Fruit fly (Drosophila melanogaster): ENCODE data around the gene CG43102.
A peak's percentile ranks its signal among the peaks of the same experiment; 100 is the strongest.

The CG43102 gene

DNA sequence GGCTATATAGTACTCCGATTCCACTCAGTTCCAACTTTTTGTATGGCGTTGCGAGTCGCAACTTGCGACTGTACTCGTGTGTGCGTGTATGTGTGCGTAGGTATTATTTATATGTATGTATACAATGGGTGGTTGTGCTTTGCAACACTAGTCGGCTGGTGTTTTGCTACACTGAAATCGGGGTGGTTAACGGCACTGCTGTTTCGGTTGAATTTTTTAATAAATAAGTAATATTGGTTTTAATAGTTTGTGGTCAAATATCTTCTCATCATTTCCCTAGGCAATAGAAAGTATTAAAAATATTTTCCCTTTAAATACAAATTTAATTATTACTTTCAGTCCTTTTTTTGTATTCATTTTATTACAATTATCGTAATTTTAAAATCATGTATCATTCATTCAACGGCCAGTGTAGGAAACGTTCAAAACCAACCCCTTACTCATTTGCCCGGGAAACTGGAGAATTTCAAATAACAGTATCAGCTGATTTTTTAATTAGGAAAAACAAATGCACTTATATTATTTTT is 4.0 kb upstream of the CG43102 start, which contains the start of gene CG7379 (continued):
- no peak for TF ChIP-seq run (tag; optimal IDR thresholded peaks at IDR 0.05)
- peak; percentile 95 for TF ChIP-seq Rfx (GFP tag; IDR thresholded peaks at IDR 0.05)
- TF ChIP-seq Spps (tag; optimal IDR thresholded peaks at IDR 0.05) = no peak
- TF ChIP-seq CG6854 (GFP tag; optimal IDR thresholded peaks at IDR 0.05) = no peak
- TF ChIP-seq Side (GFP tag; optimal IDR thresholded peaks at IDR 0.05) = peak; percentile 68
- peak; percentile 73 for TF ChIP-seq trem (tag; optimal IDR thresholded peaks at IDR 0.05)
- TF ChIP-seq CG2199 (GFP tag; IDR thresholded peaks at IDR 0.05) = peak; percentile 62; the same call in 1 of the 3 replicates
- peak; percentile 48; the same call in 1 of the 3 replicates for TF ChIP-seq ase (GFP tag; IDR thresholded peaks at IDR 0.05)
- TF ChIP-seq CG18599 (GFP tag; optimal IDR thresholded peaks at IDR 0.05) = peak; percentile 92
- TF ChIP-seq CG4707 (GFP tag; optimal IDR thresholded peaks at IDR 0.05) = peak; percentile 59
- peak; percentile 87 for TF ChIP-seq CG13624 (GFP tag; optimal IDR thresholded peaks at IDR 0.05)
- peak; percentile 50 for TF ChIP-seq sqz (GFP tag; optimal IDR thresholded peaks at IDR 0.05)
- no peak for TF ChIP-seq Dip2 (GFP tag; IDR thresholded peaks at IDR 0.05)
- peak; percentile 63 for TF ChIP-seq psq (GFP tag; optimal IDR thresholded peaks at IDR 0.05)
- TF ChIP-seq HmgZ (tag; optimal IDR thresholded peaks at IDR 0.05) = peak; percentile 93
- TF ChIP-seq Ada2b (GFP tag; IDR thresholded peaks at IDR 0.05) = peak; percentile 38
- TF ChIP-seq Fer1 (GFP tag; optimal IDR thresholded peaks at IDR 0.05) = peak; percentile 80
- TF ChIP-seq ash1 (GFP tag; optimal IDR thresholded peaks at IDR 0.05) = peak; percentile 52
- TF ChIP-seq mirr (GFP tag; optimal IDR thresholded peaks at IDR 0.05) = peak; percentile 56
- TF ChIP-seq CG8089 (GFP tag; optimal IDR thresholded peaks at IDR 0.05) = peak; percentile 70
- TF ChIP-seq dpn (GFP tag; optimal IDR thresholded peaks at IDR 0.05) = peak; percentile 91 to 93
- TF ChIP-seq CG8765 (GFP tag; IDR thresholded peaks at IDR 0.05) = peak; percentile 45
- peak; percentile 62 for TF ChIP-seq fd102C (GFP tag; optimal IDR thresholded peaks at IDR 0.05)
- peak; percentile 82 for TF ChIP-seq maf-S (GFP tag; optimal IDR thresholded peaks at IDR 0.05)
- peak; percentile 30; the same call in 1 of the 4 replicates for TF ChIP-seq Dll (GFP tag; IDR thresholded peaks at IDR 0.05; ENCODE audit: partially characterized antibody)
- TF ChIP-seq sens-2 (GFP tag; IDR thresholded peaks at IDR 0.05) = no peak
- TF ChIP-seq CG10209 (GFP tag; optimal IDR thresholded peaks at IDR 0.05) = peak; percentile 90
- TF ChIP-seq CG3995 (GFP tag; optimal IDR thresholded peaks at IDR 0.05) = peak; percentile 75
- peak; percentile 50 for TF ChIP-seq CG12299 (tag; optimal IDR thresholded peaks at IDR 0.05)
- TF ChIP-seq CG10462 (GFP tag; optimal IDR thresholded peaks at IDR 0.05) = peak; percentile 67
- TF ChIP-seq Ets97D (GFP tag; optimal IDR thresholded peaks at IDR 0.05) = peak; percentile 87
- no peak for TF ChIP-seq CG7745 (tag; optimal IDR thresholded peaks at IDR 0.05)
- TF ChIP-seq unpg (GFP tag; optimal IDR thresholded peaks at IDR 0.05) = peak; percentile 55
- TF ChIP-seq CG9817 (tag; optimal IDR thresholded peaks at IDR 0.05) = peak; percentile 84
- peak; percentile 68 for TF ChIP-seq CG5180 (GFP tag; optimal IDR thresholded peaks at IDR 0.05)
- no peak for TF ChIP-seq Gsc (GFP tag; IDR thresholded peaks at IDR 0.05)
- peak; percentile 25; the same call in 1 of the 3 replicates for TF ChIP-seq sr (GFP tag; IDR thresholded peaks at IDR 0.05)
- no peak for TF ChIP-seq nau (GFP tag; optimal IDR thresholded peaks at IDR 0.05)
- TF ChIP-seq E2f1 (GFP tag; IDR thresholded peaks at IDR 0.05) = peak; percentile 58; the same call in 1 of the 2 replicates
- TF ChIP-seq Usf (GFP tag; optimal IDR thresholded peaks at IDR 0.05) = peak; percentile 79
- TF ChIP-seq CG16863 (GFP tag; optimal IDR thresholded peaks at IDR 0.05) = peak; percentile 77
- TF ChIP-seq Aef1 (GFP tag; IDR thresholded peaks at IDR 0.05) = peak; percentile 78
- TF ChIP-seq btn (GFP tag; optimal IDR thresholded peaks at IDR 0.05) = no peak
- TF ChIP-seq D (optimal IDR thresholded peaks at IDR 0.05) = no peak
- peak; percentile 72 for TF ChIP-seq D (GFP tag; optimal IDR thresholded peaks at IDR 0.05)
- TF ChIP-seq twi (tag; optimal IDR thresholded peaks at IDR 0.05) = peak; percentile 59
- no peak for TF ChIP-seq CG10565 (GFP tag; optimal IDR thresholded peaks at IDR 0.05)
- TF ChIP-seq Nf-YB (GFP tag; optimal IDR thresholded peaks at IDR 0.05) = peak; percentile 22
- no peak for TF ChIP-seq corto (GFP tag; optimal IDR thresholded peaks at IDR 0.05)
- peak; percentile 60; the same call in 1 of the 2 replicates for TF ChIP-seq gsb (GFP tag; IDR thresholded peaks at IDR 0.05)

Data from whole organism, embryonic.